Worm (Caenorhabditis elegans) whole organism, L3 larva: ENCODE measurements around the gene ZK783.7.

Source experiments
- eor-1 ChIP-seq, 2 experiments: fragments of 150-350 bp; optimal IDR thresholded peaks; 2 replicates each; lab custom pipeline; 2014 to 2018; ENCODE audit warnings: missing biosample characterization in 2 of 2, missing genetic modification characterization in 2 of 2
- jun-1 ChIP-seq: fragments of 150-350 bp; optimal IDR thresholded peaks from 2 replicates; lab custom pipeline; 2014; ENCODE audit warnings: missing biosample characterization, missing genetic modification reagents, missing genetic modification characterization
- nfya-1 ChIP-seq: sonication (generic microtip); optimal IDR thresholded peaks from 2 replicates; lab custom pipeline; 2017; ENCODE audit warnings: missing genetic modification characterization, mild to moderate bottlenecking, missing compliant biosample characterization, antibody characterized with exemption, moderate library complexity; ENCODE audit not compliant: insufficient read depth
- nhr-237 ChIP-seq: fragments of 150-350 bp; optimal IDR thresholded peaks from 2 replicates; lab custom pipeline; 2014; ENCODE audit warnings: missing biosample characterization, missing genetic modification characterization
- nhr-25 ChIP-seq: sonication (generic microtip); optimal IDR thresholded peaks from 2 replicates; lab custom pipeline; 2017; ENCODE audit warnings: missing biosample characterization, missing genetic modification characterization
- nhr-76 ChIP-seq: fragments of 150-350 bp; sonication (generic microtip); optimal IDR thresholded peaks from 5 replicates; lab custom pipeline; 2014; ENCODE audit warnings: missing biosample characterization, missing genetic modification characterization
- skn-1 ChIP-seq: fragments of 150-350 bp; optimal IDR thresholded peaks from 2 replicates; lab custom pipeline; 2014; ENCODE audit warnings: missing biosample characterization, missing genetic modification characterization
- tbx-2 ChIP-seq: sonication (generic microtip); optimal IDR thresholded peaks from 2 replicates; lab custom pipeline; 2016; ENCODE audit warnings: mild to moderate bottlenecking, missing genetic modification characterization, missing compliant biosample characterization

- no peak for TF ChIP-seq jun-1 (tag; lab: Kevin White, UChicago)
- TF ChIP-seq skn-1 (tag; lab: Kevin White, UChicago): no peak
- TF ChIP-seq eor-1 (tag; optimal IDR thresholded peaks at IDR 0.05; lab: Kevin White, UChicago): no peak
- no peak for TF ChIP-seq nhr-76 (tag; lab: Kevin White, UChicago)
- TF ChIP-seq nhr-237 (tag; lab: Kevin White, UChicago): no peak
- TF ChIP-seq nhr-25: no peak
- no peak for TF ChIP-seq nfya-1 (tag; lab: Kevin White, UChicago)
- no peak for TF ChIP-seq tbx-2 (tag; lab: Kevin White, UChicago)
Measured at ce11 chrIII:7661978-7662377, 5.5 kb downstream of the ZK783.7 start, which contains the start of gene lido-18.
